Fruit fly (Drosophila melanogaster): ENCODE measurements around the gene CG7130.

The CG7130 gene

DNA sequence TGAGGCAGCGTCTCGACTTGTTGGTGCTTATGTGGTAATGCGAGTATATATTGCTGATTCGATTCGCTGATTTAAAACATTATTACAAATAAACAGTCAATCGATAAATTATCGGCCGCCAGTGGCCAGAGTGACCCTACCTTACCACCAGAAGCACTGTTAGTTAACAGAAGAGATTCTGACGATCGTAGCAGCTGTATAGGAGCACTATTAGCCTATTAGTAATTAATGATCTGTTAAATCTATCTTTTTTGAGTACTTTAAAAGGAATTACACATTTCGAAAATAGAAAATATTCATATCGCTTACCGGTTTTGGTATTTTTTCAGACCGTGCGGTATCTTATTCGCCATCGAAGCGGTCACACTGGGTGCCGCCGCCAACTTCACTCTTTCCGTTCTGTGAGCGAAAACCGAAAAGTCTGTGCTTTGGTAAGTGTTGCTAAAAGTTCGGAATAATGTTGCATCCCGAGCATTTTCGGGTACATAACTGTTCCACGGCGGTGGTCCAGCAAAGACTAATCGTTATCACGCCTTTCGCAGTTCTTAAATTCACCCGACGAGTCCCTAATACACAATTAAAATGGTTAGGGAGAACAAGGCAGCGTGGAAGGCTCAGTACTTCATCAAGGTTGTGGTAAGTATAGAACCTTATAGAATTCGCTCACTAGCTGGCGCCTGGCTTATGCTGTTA, at the start of gene CG7130, which contains the start of gene RpLP0:
Gene CG7130 (minus strand): TSS at position 51 of the 693 bp plus-strand sequence.
Gene RpLP0 (plus strand): TSS at position 162 of the 693 bp plus-strand sequence.
- peak; percentile 85 for TF ChIP-seq h (GFP tag; optimal IDR thresholded peaks at IDR 0.05)
- TF ChIP-seq dsf (GFP tag; optimal IDR thresholded peaks at IDR 0.05; ENCODE audit: borderline replicate concordance), result peak; percentile 48
- peak; percentile 13 for TF ChIP-seq sage (GFP tag; optimal IDR thresholded peaks at IDR 0.05)
- no peak for TF ChIP-seq tai (GFP tag; optimal IDR thresholded peaks at IDR 0.05)
- TF ChIP-seq Abd-B (GFP tag; optimal IDR thresholded peaks at IDR 0.05), result no peak
- TF ChIP-seq Jra (GFP tag; optimal IDR thresholded peaks at IDR 0.05), result peak; percentile 73
- TF ChIP-seq Dif (GFP tag; optimal IDR thresholded peaks at IDR 0.05; ENCODE audit: partially characterized antibody), result no peak
- TF ChIP-seq CG32264 (GFP tag; optimal IDR thresholded peaks at IDR 0.05), result peak; percentile 80
- TF ChIP-seq Hr78 (GFP tag; optimal IDR thresholded peaks at IDR 0.05), result no peak
- TF ChIP-seq Sp1 (GFP tag; optimal IDR thresholded peaks at IDR 0.05), result peak; percentile 89
- peak; percentile 83 for TF ChIP-seq sv (GFP tag; optimal IDR thresholded peaks at IDR 0.05)
- no peak for TF ChIP-seq GATAd (GFP tag; optimal IDR thresholded peaks at IDR 0.05)
- TF ChIP-seq pan (optimal IDR thresholded peaks at IDR 0.05), result no peak
- TF ChIP-seq jim (GFP tag; optimal IDR thresholded peaks at IDR 0.05), result no peak
- peak; percentile 66 for TF ChIP-seq psq (GFP tag; optimal IDR thresholded peaks at IDR 0.05)
- TF ChIP-seq dl (GFP tag; optimal IDR thresholded peaks at IDR 0.05; ENCODE audit: insufficient read depth in 1 of 2, partially characterized antibody in 2 of 2), result no peak
- TF ChIP-seq usp (GFP tag; optimal IDR thresholded peaks at IDR 0.05), result no peak
- TF ChIP-seq CG9705 (GFP tag; optimal IDR thresholded peaks at IDR 0.05), result peak; percentile 93
- TF ChIP-seq rgr (GFP tag; optimal IDR thresholded peaks at IDR 0.05), result peak; percentile 92
- TF ChIP-seq Rel (GFP tag; optimal IDR thresholded peaks at IDR 0.05), result no peak
- peak; percentile 58 for TF ChIP-seq Rel (tag; optimal IDR thresholded peaks at IDR 0.05)
- no peak for TF ChIP-seq N (GFP tag; optimal IDR thresholded peaks at IDR 0.05)
- TF ChIP-seq brk (GFP tag; optimal IDR thresholded peaks at IDR 0.05), result peak; percentile 4
- TF ChIP-seq Dfd (GFP tag; optimal IDR thresholded peaks at IDR 0.05), result no peak
- peak; percentile 95 for TF ChIP-seq Hr83 (GFP tag; optimal IDR thresholded peaks at IDR 0.05; ENCODE audit: poor library complexity, severe bottlenecking)
- TF ChIP-seq dmrt93B (GFP tag; optimal IDR thresholded peaks at IDR 0.05), result peak; percentile 93
- peak; percentile 88 for TF ChIP-seq br (GFP tag; optimal IDR thresholded peaks at IDR 0.05)
- TF ChIP-seq lola (GFP tag; optimal IDR thresholded peaks at IDR 0.05), result no peak
- no peak for TF ChIP-seq Myc (optimal IDR thresholded peaks at IDR 0.05)
- no peak for TF ChIP-seq CrebA (GFP tag; optimal IDR thresholded peaks at IDR 0.05; ENCODE audit: borderline replicate concordance)
- TF ChIP-seq Vsx2 (GFP tag; optimal IDR thresholded peaks at IDR 0.05; ENCODE audit: partially characterized antibody), result no peak
- peak; percentile 87 for TF ChIP-seq fru (GFP tag; optimal IDR thresholded peaks at IDR 0.05)
- peak; percentile 82 for TF ChIP-seq OdsH (GFP tag; optimal IDR thresholded peaks at IDR 0.05)
- TF ChIP-seq foxo (GFP tag; optimal IDR thresholded peaks at IDR 0.05), result peak; percentile 21 to 82
- TF ChIP-seq Hnf4 (GFP tag; optimal IDR thresholded peaks at IDR 0.05), result peak; percentile 84
- peak; percentile 38 for TF ChIP-seq woc (GFP tag; optimal IDR thresholded peaks at IDR 0.05)
- TF ChIP-seq ey (GFP tag; optimal IDR thresholded peaks at IDR 0.05), result peak; percentile 68
- peak; percentile 83 for TF ChIP-seq HLH106 (tag; optimal IDR thresholded peaks at IDR 0.05)
- peak; percentile 74 for TF ChIP-seq Mio (GFP tag; optimal IDR thresholded peaks at IDR 0.05)

- TF ChIP-seq Rel (GFP tag; optimal IDR thresholded peaks at IDR 0.05), result no peak
- no peak for TF ChIP-seq Rel (tag; optimal IDR thresholded peaks at IDR 0.05)
These were observed 37.6 kb upstream of the CG7130 start for dm6 chr3L:22113186-22113585.

DNA sequence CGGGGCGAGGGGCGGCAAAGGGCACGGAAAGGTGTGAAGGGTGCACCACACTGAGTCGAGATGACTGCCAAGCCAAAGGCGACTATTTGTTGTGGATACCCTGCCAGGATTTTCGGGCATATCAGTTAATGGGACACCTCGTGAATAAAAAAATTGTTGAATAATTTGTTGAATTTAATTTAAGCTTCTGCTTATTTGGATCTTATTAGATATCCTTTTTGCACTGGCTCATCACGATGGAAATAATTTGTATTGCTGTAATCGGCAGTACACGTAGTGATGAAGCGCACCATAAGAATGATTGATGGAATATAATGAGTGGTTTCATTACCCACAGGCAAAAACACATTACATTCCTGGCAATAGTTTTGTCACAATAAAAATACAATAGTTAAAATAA, 34.3 kb upstream of the CG7130 start:
- no peak for TF ChIP-seq Hr78 (GFP tag; optimal IDR thresholded peaks at IDR 0.05)
- TF ChIP-seq CG32264 (GFP tag; optimal IDR thresholded peaks at IDR 0.05), result no peak
- TF ChIP-seq Myc (optimal IDR thresholded peaks at IDR 0.05), result no peak
- TF ChIP-seq dmrt93B (GFP tag; optimal IDR thresholded peaks at IDR 0.05), result no peak
- TF ChIP-seq jim (GFP tag; optimal IDR thresholded peaks at IDR 0.05), result no peak
- TF ChIP-seq lola (GFP tag; optimal IDR thresholded peaks at IDR 0.05), result no peak
- TF ChIP-seq br (GFP tag; optimal IDR thresholded peaks at IDR 0.05), result no peak
- TF ChIP-seq Dif (GFP tag; optimal IDR thresholded peaks at IDR 0.05; ENCODE audit: partially characterized antibody), result no peak

Data from whole organism, wandering third instar larva.